Worm (Caenorhabditis elegans) whole organism, L2 larva: Measurements from ENCODE around the gene dpy-20.

Source experiments
- ceh-82 ChIP-seq: fragments of 150-350 bp; optimal IDR thresholded peaks from 2 replicates; lab custom pipeline; 2014; ENCODE audit warnings: missing biosample characterization, missing genetic modification characterization
- lsy-2 ChIP-seq, 2 experiments: fragments of 150-350 bp in 1 of 2; sonication (generic microtip) in 1 of 2; optimal IDR thresholded peaks; 2 replicates each; lab custom pipeline; 2014 to 2017; ENCODE audit warnings: missing biosample characterization in 2 of 2, missing genetic modification characterization in 2 of 2
- nhr-11 ChIP-seq: fragments of 150-350 bp; optimal IDR thresholded peaks from 2 replicates; lab custom pipeline; 2014; ENCODE audit warnings: missing biosample characterization, missing genetic modification characterization
- nhr-129 ChIP-seq: fragments of 150-350 bp; optimal IDR thresholded peaks from 2 replicates; lab custom pipeline; 2014; ENCODE audit warnings: missing biosample characterization, missing genetic modification characterization
- snpc-4 ChIP-seq: fragments of 150-350 bp; optimal IDR thresholded peaks from 2 replicates; lab custom pipeline; 2014; ENCODE audit warnings: missing biosample characterization, missing genetic modification characterization

DNA sequence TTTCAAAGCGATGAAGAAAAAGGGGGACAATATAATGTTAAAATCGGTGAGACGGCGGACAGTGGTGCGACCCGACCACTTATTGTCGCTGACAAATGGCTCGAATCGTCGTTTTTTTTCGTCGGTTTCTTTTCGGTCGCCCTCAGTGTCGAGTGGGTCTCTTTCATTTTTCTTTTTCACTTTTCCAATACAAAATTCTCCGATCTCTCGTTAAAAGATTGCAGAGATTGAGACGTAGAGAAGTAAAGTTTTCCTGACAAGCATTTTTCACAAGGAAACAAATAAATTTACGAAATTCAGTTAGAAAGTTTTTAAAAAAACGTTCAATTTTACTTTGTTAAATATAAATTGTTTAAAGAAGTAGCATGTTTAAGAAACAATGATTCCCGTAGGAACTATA lies 9.1 kb downstream of the dpy-20 start:
- TF ChIP-seq lsy-2 (tag; optimal IDR thresholded peaks at IDR 0.05; lab: Kevin White, UChicago): no peak
- no peak for TF ChIP-seq ceh-82 (tag; lab: Kevin White, UChicago)
- no peak for TF ChIP-seq nhr-129 (tag; lab: Kevin White, UChicago)
- no peak for TF ChIP-seq nhr-11 (tag; lab: Kevin White, UChicago)
- no peak for TF ChIP-seq snpc-4
